Worm (Caenorhabditis elegans) whole organism, L4 larva: ENCODE results near the gene srd-23.

Experiments
- R02D3.7 ChIP-seq: fragments of 150-350 bp; sonication (generic microtip); optimal IDR thresholded peaks from 3 replicates; lab custom pipeline; 2014; ENCODE audit warnings: missing biosample characterization, missing genetic modification characterization
- Y105C5A.15 ChIP-seq: fragments of 200-800 bp; sonication (Bioruptor generic); IDR thresholded peaks from 2 replicates; pipeline ENCODE4 v1.3.6; 2022; ENCODE audit warnings: missing genetic modification characterization, missing compliant biosample characterization
- ZK337.2 ChIP-seq: fragments of 200-800 bp; sonication (Bioruptor generic); IDR thresholded peaks from 2 replicates; pipeline ENCODE4 v1.3.6; 2022; ENCODE audit warnings: missing genetic modification reagents, missing genetic modification characterization, missing compliant biosample characterization
- aly-2 ChIP-seq: sonication (generic microtip); optimal IDR thresholded peaks from 2 replicates; lab custom pipeline; 2018; ENCODE audit warnings: missing biosample characterization, missing genetic modification characterization
- ama-1 ChIP-seq: fragments of 150-350 bp; optimal IDR thresholded peaks from 2 replicates; lab custom pipeline; 2014; ENCODE audit warnings: inconsistent platforms, mixed read lengths
- dve-1 ChIP-seq: sonication (generic microtip); optimal IDR thresholded peaks from 2 replicates; lab custom pipeline; 2017; ENCODE audit warnings: antibody characterized with exemption, mild to moderate bottlenecking, missing genetic modification characterization, missing compliant biosample characterization; ENCODE audit not compliant: insufficient read depth
- fos-1 ChIP-seq: fragments of 150-350 bp; optimal IDR thresholded peaks from 2 replicates; lab custom pipeline; 2014; ENCODE audit warnings: missing biosample characterization, missing genetic modification characterization
- lin-13 ChIP-seq: fragments of 150-350 bp; optimal IDR thresholded peaks from 2 replicates; lab custom pipeline; 2014; ENCODE audit warnings: missing biosample characterization, missing genetic modification reagents, missing genetic modification characterization
- lin-39 ChIP-seq: fragments of 150-350 bp; optimal IDR thresholded peaks from 2 replicates; lab custom pipeline; 2014; ENCODE audit warnings: missing biosample characterization, missing genetic modification reagents, missing genetic modification characterization
- nhr-76 ChIP-seq: fragments of 150-350 bp; optimal IDR thresholded peaks from 2 replicates; lab custom pipeline; 2014; ENCODE audit warnings: missing biosample characterization, missing genetic modification characterization
- tra-1 ChIP-seq: fragments of 200-800 bp; sonication (Bioruptor generic); IDR thresholded peaks from 2 replicates; pipeline ENCODE4 v1.3.6; 2022; ENCODE audit warnings: missing genetic modification reagents, missing genetic modification characterization, missing compliant biosample characterization
- unc-39 ChIP-seq: sonication (generic microtip); optimal IDR thresholded peaks from 2 replicates; lab custom pipeline; 2017; ENCODE audit warnings: missing biosample characterization, missing genetic modification characterization
- zip-11 ChIP-seq: fragments of 200-800 bp; sonication (Bioruptor generic); IDR thresholded peaks from 2 replicates; pipeline ENCODE4 v1.3.6; 2022; ENCODE audit warnings: missing genetic modification characterization, missing compliant biosample characterization

- TF ChIP-seq nhr-76 (no peak), aly-2 (tag; lab: Kevin White, UChicago) (no peak), dve-1 (no peak), zip-11 (no peak), ZK337.2 (GFP tag; lab: Robert Waterston, UW) (no peak), unc-39 (tag; lab: Kevin White, UChicago) (no peak), Y105C5A.15 (GFP tag; lab: Robert Waterston, UW) (no peak), lin-39 (tag; lab: Kevin White, UChicago) (no peak), ama-1 (lab: Kevin White, UChicago) (no peak), R02D3.7 (tag; lab: Kevin White, UChicago) (no peak), lin-13 (GFP tag; lab: Kevin White, UChicago) (no peak), fos-1 (no peak), tra-1 (no peak)
Observed at ce11 chrIV:15210482-15210881, 30.8 kb downstream of the srd-23 start.
